Fruit fly (Drosophila melanogaster): ENCODE measurements around the gene Creld.
A peak's percentile ranks its signal among the peaks of the same experiment; 100 is the strongest.

Gene Creld

dm6 chr2L:66369-67278, 35.6 kb upstream of the Creld start, which contains the start of gene dbr (continued):
- TF ChIP-seq CG6854 (GFP tag; optimal IDR thresholded peaks at IDR 0.05) (peak; percentile 27), dsx (GFP tag; optimal IDR thresholded peaks at IDR 0.05; ENCODE audit: poor library complexity, severe bottlenecking) (peak; percentile 76), dac (GFP tag; optimal IDR thresholded peaks at IDR 0.05) (peak; percentile 59), Smox (GFP tag; optimal IDR thresholded peaks at IDR 0.05) (no peak), CG6163 (GFP tag; IDR thresholded peaks at IDR 0.05) (peak; percentile 88), ss (GFP tag; optimal IDR thresholded peaks at IDR 0.05) (peak; percentile 65 to 84), Hr4 (GFP tag; optimal IDR thresholded peaks at IDR 0.05) (no peak), spab (GFP tag; optimal IDR thresholded peaks at IDR 0.05) (peak; percentile 55), topi (GFP tag; optimal IDR thresholded peaks at IDR 0.05) (peak; percentile 19), Gug (GFP tag; IDR thresholded peaks at IDR 0.05) (peak; percentile 49; the same call in 1 of the 2 replicates), net (GFP tag; optimal IDR thresholded peaks at IDR 0.05) (peak; percentile 84), Hr39 (GFP tag; optimal IDR thresholded peaks at IDR 0.05) (no peak), Eip78C (GFP tag) (peak; percentile 78), fd85E (GFP tag; optimal IDR thresholded peaks at IDR 0.05) (peak; percentile 43), CG3919 (GFP tag; optimal IDR thresholded peaks at IDR 0.05) (peak; percentile 51), svp (GFP tag) (no peak), CG34406 (GFP tag; optimal IDR thresholded peaks at IDR 0.05) (peak; percentile 29), CG6792 (GFP tag; optimal IDR thresholded peaks at IDR 0.05) (peak; percentile 24), vri (GFP tag; optimal IDR thresholded peaks at IDR 0.05) (peak; percentile 55), CG7368 (GFP tag; optimal IDR thresholded peaks at IDR 0.05) (peak; percentile 4), acj6 (GFP tag; optimal IDR thresholded peaks at IDR 0.05) (no peak), esn (GFP tag; optimal IDR thresholded peaks at IDR 0.05) (peak; percentile 33), Eip75B (GFP tag; optimal IDR thresholded peaks at IDR 0.05) (peak; percentile 43), OdsH (GFP tag; optimal IDR thresholded peaks at IDR 0.05) (no peak), CG4318 (GFP tag; optimal IDR thresholded peaks at IDR 0.05) (no peak), Sox14 (GFP tag; optimal IDR thresholded peaks at IDR 0.05) (peak; percentile 51)

dm6 chr2L:67279-67657, 34.9 kb upstream of the Creld start:
- TF ChIP-seq CG11762 (GFP tag; optimal IDR thresholded peaks at IDR 0.05; ENCODE audit: insufficient read depth) (no peak), CG3032 (tag; optimal IDR thresholded peaks at IDR 0.05) (no peak), eg (GFP tag; IDR thresholded peaks at IDR 0.05) (0 out of 3 replicates have a peak, but pooled peaks have one; percentile 13), fkh (GFP tag; optimal IDR thresholded peaks at IDR 0.05) (no peak), CG6163 (GFP tag; IDR thresholded peaks at IDR 0.05) (peak; percentile 29; the same call in 1 of the 3 replicates), CG34406 (GFP tag; optimal IDR thresholded peaks at IDR 0.05) (no peak), Eip93F (GFP tag; optimal IDR thresholded peaks at IDR 0.05) (no peak), CG10631 (GFP tag; optimal IDR thresholded peaks at IDR 0.05) (no peak), CG6808 (GFP tag; optimal IDR thresholded peaks at IDR 0.05) (no peak)

- TF ChIP-seq Sox14 (GFP tag; optimal IDR thresholded peaks at IDR 0.05) (peak; percentile 24), vri (GFP tag; optimal IDR thresholded peaks at IDR 0.05) (peak; percentile 66), dac (GFP tag; optimal IDR thresholded peaks at IDR 0.05) (no peak)
These were observed 32.6 kb upstream of the Creld start for dm6 chr2L:69560-69959.

- TF ChIP-seq lz (GFP tag; optimal IDR thresholded peaks at IDR 0.05): no peak
- peak; percentile 5 for TF ChIP-seq vri (GFP tag; optimal IDR thresholded peaks at IDR 0.05)
These were observed 30.7 kb upstream of the Creld start, which contains the start of gene galectin for dm6 chr2L:71457-71856. TSS of gene galectin (plus strand) at chr2L:71757.

Measured in whole organism, prepupa.